Worm (Caenorhabditis elegans) whole organism, mixed stage, embryonic: Measurements from ENCODE around the gene lgc-10.

Experiments
- elt-1 ChIP-seq: sonication (generic microtip); optimal IDR thresholded peaks from 2 replicates; lab custom pipeline; 2017; ENCODE audit warnings: missing genetic modification characterization, mild to moderate bottlenecking, missing compliant biosample characterization, antibody characterized with exemption, moderate library complexity, borderline replicate concordance; ENCODE audit not compliant: insufficient read depth
- elt-3 ChIP-seq: fragments of 150-350 bp; optimal IDR thresholded peaks from 2 replicates; lab custom pipeline; 2014; ENCODE audit warnings: missing biosample characterization, missing genetic modification characterization
- mep-1 ChIP-seq: fragments of 150-350 bp; optimal IDR thresholded peaks from 2 replicates; lab custom pipeline; 2017; ENCODE audit warnings: missing biosample characterization, missing genetic modification reagents, missing genetic modification characterization, inconsistent platforms
- nhr-237 ChIP-seq: fragments of 150-350 bp; optimal IDR thresholded peaks from 2 replicates; lab custom pipeline; 2014; ENCODE audit warnings: missing biosample characterization, missing genetic modification characterization
- ztf-11 ChIP-seq: fragments of 150-350 bp; optimal IDR thresholded peaks from 2 replicates; lab custom pipeline; 2014; ENCODE audit warnings: missing biosample characterization, missing genetic modification characterization

ce11 chrIV:6471216-6471615 lies 13.8 kb upstream of the lgc-10 start, which contains the start of gene tmed-13:
- TF ChIP-seq nhr-237 (tag; lab: Kevin White, UChicago) (no peak), elt-3 (tag; lab: Kevin White, UChicago) (no peak), elt-1 (tag; lab: Kevin White, UChicago) (no peak), ztf-11 (no peak), mep-1 (tag; lab: Kevin White, UChicago) (no peak)
